Worm (Caenorhabditis elegans) whole organism, L4 larva: ENCODE results near the gene R09B5.11.

Experiments
- F37D6.2 ChIP-seq: sonication (generic microtip); optimal IDR thresholded peaks from 2 replicates; lab custom pipeline; 2016; ENCODE audit warnings: mild to moderate bottlenecking, missing genetic modification characterization, missing compliant biosample characterization
- F44E2.7 ChIP-seq: fragments of 200-800 bp; sonication (Bioruptor generic); IDR thresholded peaks from 2 replicates; pipeline ENCODE4 v2.1.2; 2022; ENCODE audit warnings: missing genetic modification characterization, missing compliant biosample characterization
- T26A8.4 ChIP-seq: fragments of 200-800 bp; sonication (Bioruptor generic); IDR thresholded peaks from 2 replicates; pipeline ENCODE4 v1.3.6; 2022; ENCODE audit warnings: missing genetic modification characterization, missing compliant biosample characterization
- Y48G9A.11 ChIP-seq: fragments of 200-800 bp; sonication (Bioruptor generic); IDR thresholded peaks from 2 replicates; pipeline ENCODE4 v1.3.6; 2022; ENCODE audit warnings: missing genetic modification reagents, missing genetic modification characterization, missing compliant biosample characterization
- ceh-28 ChIP-seq: fragments of 150-350 bp; optimal IDR thresholded peaks from 2 replicates; lab custom pipeline; 2014; ENCODE audit warnings: missing biosample characterization, missing genetic modification reagents, missing genetic modification characterization
- cey-2 ChIP-seq: sonication (generic microtip); optimal IDR thresholded peaks from 3 replicates; lab custom pipeline; 2017; ENCODE audit warnings: missing genetic modification characterization, mild to moderate bottlenecking, missing compliant biosample characterization, antibody characterized with exemption, borderline replicate concordance; ENCODE audit not compliant: insufficient read depth
- daf-12 ChIP-seq: fragments of 150-350 bp; optimal IDR thresholded peaks from 2 replicates; lab custom pipeline; 2014; ENCODE audit warnings: missing biosample characterization, missing genetic modification reagents, missing genetic modification characterization
- dmd-8 ChIP-seq: fragments of 200-800 bp; sonication (Bioruptor generic); IDR thresholded peaks from 2 replicates; pipeline ENCODE4 v1.3.6; 2022; ENCODE audit warnings: missing genetic modification characterization, missing compliant biosample characterization
- dve-1 ChIP-seq: sonication (generic microtip); optimal IDR thresholded peaks from 2 replicates; lab custom pipeline; 2017; ENCODE audit warnings: antibody characterized with exemption, mild to moderate bottlenecking, missing genetic modification characterization, missing compliant biosample characterization; ENCODE audit not compliant: insufficient read depth
- egl-43 ChIP-seq: fragments of 200-800 bp; sonication (Bioruptor generic); IDR thresholded peaks from 2 replicates; pipeline ENCODE4 v1.3.6; 2022; ENCODE audit warnings: missing genetic modification reagents, missing genetic modification characterization, missing compliant biosample characterization
- hlh-11 ChIP-seq: fragments of 200-800 bp; sonication (Bioruptor generic); optimal IDR thresholded peaks from 2 replicates; lab custom pipeline; 2018; ENCODE audit warnings: mild to moderate bottlenecking, missing genetic modification characterization, missing compliant biosample characterization
- hlh-30 ChIP-seq: sonication (generic microtip); optimal IDR thresholded peaks from 2 replicates; lab custom pipeline; 2017; ENCODE audit warnings: antibody characterized with exemption, mild to moderate bottlenecking, missing genetic modification characterization, missing compliant biosample characterization; ENCODE audit not compliant: insufficient read depth
- lim-7 ChIP-seq: fragments of 200-800 bp; sonication (Bioruptor generic); IDR thresholded peaks from 2 replicates; pipeline ENCODE4 v1.3.6; 2022; ENCODE audit warnings: missing genetic modification characterization, missing compliant biosample characterization
- lin-15B ChIP-seq: fragments of 150-350 bp; sonication (generic microtip); optimal IDR thresholded peaks from 3 replicates; lab custom pipeline; 2014; ENCODE audit warnings: missing biosample characterization, missing genetic modification characterization
- lin-38 ChIP-seq: fragments of 200-800 bp; sonication (Bioruptor generic); IDR thresholded peaks from 2 replicates; pipeline ENCODE4 v1.3.6; 2022; ENCODE audit warnings: missing genetic modification reagents, missing genetic modification characterization, missing compliant biosample characterization
- lsy-2 ChIP-seq, 2 experiments: fragments of 150-350 bp in 1 of 2; sonication (generic microtip) in 1 of 2; optimal IDR thresholded peaks; 2 replicates each; lab custom pipeline; 2014 to 2017; ENCODE audit warnings: missing biosample characterization in 2 of 2, missing genetic modification characterization in 2 of 2
- mdt-29 ChIP-seq: fragments of 200-800 bp; sonication (Bioruptor generic); IDR thresholded peaks from 2 replicates; pipeline ENCODE4 v1.3.6; 2022; ENCODE audit warnings: missing genetic modification reagents, missing genetic modification characterization, missing compliant biosample characterization
- mxl-2 ChIP-seq: fragments of 200-800 bp; sonication (Bioruptor generic); conservative IDR thresholded peaks from 2 replicates; pipeline ENCODE4 v1.3.6; 2022; ENCODE audit warnings: missing genetic modification reagents, missing genetic modification characterization, missing compliant biosample characterization
- mxl-3 ChIP-seq: fragments of 200-800 bp; sonication (Bioruptor generic); optimal IDR thresholded peaks from 2 replicates; lab custom pipeline; 2018; ENCODE audit warnings: mild to moderate bottlenecking, missing genetic modification characterization, missing compliant biosample characterization
- nhr-237 ChIP-seq: sonication (generic microtip); optimal IDR thresholded peaks from 2 replicates; lab custom pipeline; 2017; ENCODE audit warnings: missing biosample characterization, missing genetic modification characterization
- nhr-25 ChIP-seq: sonication (generic microtip); optimal IDR thresholded peaks from 2 replicates; lab custom pipeline; 2017; ENCODE audit warnings: missing genetic modification characterization, mild to moderate bottlenecking, missing compliant biosample characterization, antibody characterized with exemption, moderate library complexity, borderline replicate concordance; ENCODE audit not compliant: insufficient read depth
- nhr-42 ChIP-seq: fragments of 200-800 bp; sonication (Bioruptor generic); IDR thresholded peaks from 2 replicates; pipeline ENCODE4 v1.3.6; 2022; ENCODE audit warnings: missing genetic modification characterization, missing compliant biosample characterization
- nhr-6 ChIP-seq: fragments of 150-350 bp; optimal IDR thresholded peaks from 2 replicates; lab custom pipeline; 2014; ENCODE audit warnings: missing biosample characterization, missing genetic modification characterization
- pha-4 ChIP-seq, 2 experiments: fragments of 150-350 bp in 1 of 2; fragments of 200-800 bp in 1 of 2; sonication (Bioruptor generic) in 1 of 2; IDR thresholded peaks in 1 of 2; optimal IDR thresholded peaks in 1 of 2; 2 replicates each; pipeline versions ENCODE4 v1.3.6 to Lab custom; 2014 to 2022; ENCODE audit warnings: missing genetic modification characterization in 2 of 2, missing genetic modification reagents in 2 of 2, missing biosample characterization in 1 of 2, missing compliant biosample characterization in 1 of 2
- php-3 ChIP-seq: fragments of 200-800 bp; sonication (Bioruptor generic); IDR thresholded peaks from 2 replicates; pipeline ENCODE4 v1.3.6; 2022; ENCODE audit warnings: missing genetic modification reagents, missing genetic modification characterization, missing compliant biosample characterization
- pqm-1 ChIP-seq: sonication (generic microtip); optimal IDR thresholded peaks from 2 replicates; lab custom pipeline; 2017; ENCODE audit warnings: missing biosample characterization, missing genetic modification characterization
- set-16 ChIP-seq: fragments of 200-800 bp; sonication (Bioruptor generic); IDR thresholded peaks from 2 replicates; pipeline ENCODE4 v1.3.6; 2022; ENCODE audit warnings: missing genetic modification reagents, missing genetic modification characterization, missing compliant biosample characterization
- skn-1 ChIP-seq: fragments of 150-350 bp; optimal IDR thresholded peaks from 2 replicates; lab custom pipeline; 2014; ENCODE audit warnings: missing biosample characterization, missing genetic modification characterization
- snpc-1.2 ChIP-seq: fragments of 200-800 bp; sonication (Bioruptor generic); IDR thresholded peaks from 2 replicates; pipeline ENCODE4 v1.3.6; 2022; ENCODE audit warnings: missing genetic modification reagents, missing genetic modification characterization, missing compliant biosample characterization
- spr-1 ChIP-seq: sonication (generic microtip); optimal IDR thresholded peaks from 2 replicates; lab custom pipeline; 2016; ENCODE audit warnings: mild to moderate bottlenecking, missing genetic modification characterization, missing compliant biosample characterization
- tag-97 ChIP-seq: fragments of 200-800 bp; sonication (Bioruptor generic); IDR thresholded peaks from 2 replicates; pipeline ENCODE4 v1.3.6; 2022; ENCODE audit warnings: missing genetic modification characterization, missing compliant biosample characterization
- unc-130 ChIP-seq: sonication (generic microtip); optimal IDR thresholded peaks from 2 replicates; lab custom pipeline; 2016; ENCODE audit warnings: missing genetic modification reagents, missing genetic modification characterization, missing compliant biosample characterization
- unc-62 ChIP-seq, 3 experiments: fragments of 150-350 bp in 1 of 3; sonication (generic microtip); optimal IDR thresholded peaks in 2 of 3; peaks in 1 of 3; 1 replicate in 1 of 3; 2 replicates in 2 of 3; lab custom pipeline; 2014 to 2017; ENCODE audit warnings: missing biosample characterization in 3 of 3, missing genetic modification characterization in 3 of 3, missing genetic modification reagents in 3 of 3, missing genotype in 1 of 3
- zip-11 ChIP-seq: fragments of 200-800 bp; sonication (Bioruptor generic); IDR thresholded peaks from 2 replicates; pipeline ENCODE4 v1.3.6; 2022; ENCODE audit warnings: missing genetic modification characterization, missing compliant biosample characterization
- ztf-11 ChIP-seq: fragments of 150-350 bp; optimal IDR thresholded peaks from 2 replicates; lab custom pipeline; 2014; ENCODE audit warnings: missing biosample characterization, missing genetic modification characterization

The R09B5.11 gene

DNA sequence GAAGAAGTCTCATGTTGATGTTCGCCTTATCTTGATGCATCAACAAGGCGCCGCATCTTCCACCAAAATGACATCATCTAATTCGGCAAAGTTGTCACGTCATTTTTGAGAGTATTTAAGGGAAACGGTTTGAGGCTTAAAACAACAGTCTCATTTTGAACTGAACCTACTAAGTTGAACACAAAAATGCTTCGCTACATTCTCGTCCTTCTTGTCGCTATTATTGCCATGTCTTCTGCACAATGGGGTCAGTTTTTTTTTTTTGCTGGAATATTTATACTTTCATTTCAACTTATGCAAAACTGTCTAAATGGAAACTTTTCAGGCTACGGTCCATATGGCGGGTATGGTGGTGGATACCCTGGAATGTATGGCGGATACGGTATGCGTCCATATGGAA, 8.1 kb downstream of the R09B5.11 start, which contains the start of gene cnc-4:
Gene cnc-4, plus strand, starts transcription at position 117 of the 400 bp plus-strand sequence.
- no peak for TF ChIP-seq ceh-28 (tag; lab: Kevin White, UChicago)
- no peak for TF ChIP-seq unc-130 (GFP tag; lab: Kevin White, UChicago)
- TF ChIP-seq egl-43 (GFP tag; lab: Robert Waterston, UW) = no peak
- no peak for TF ChIP-seq ztf-11 (tag; lab: Kevin White, UChicago)
- no peak for TF ChIP-seq mxl-3 (GFP tag; lab: Kevin White, UChicago)
- no peak for TF ChIP-seq nhr-6 (tag; lab: Kevin White, UChicago)
- TF ChIP-seq daf-12 (tag; lab: Kevin White, UChicago) = no peak
- no peak for TF ChIP-seq snpc-1.2 (GFP tag; lab: Robert Waterston, UW)
- no peak for TF ChIP-seq spr-1 (tag; lab: Kevin White, UChicago)
- TF ChIP-seq, all 104 proteins: peak for 0

DNA sequence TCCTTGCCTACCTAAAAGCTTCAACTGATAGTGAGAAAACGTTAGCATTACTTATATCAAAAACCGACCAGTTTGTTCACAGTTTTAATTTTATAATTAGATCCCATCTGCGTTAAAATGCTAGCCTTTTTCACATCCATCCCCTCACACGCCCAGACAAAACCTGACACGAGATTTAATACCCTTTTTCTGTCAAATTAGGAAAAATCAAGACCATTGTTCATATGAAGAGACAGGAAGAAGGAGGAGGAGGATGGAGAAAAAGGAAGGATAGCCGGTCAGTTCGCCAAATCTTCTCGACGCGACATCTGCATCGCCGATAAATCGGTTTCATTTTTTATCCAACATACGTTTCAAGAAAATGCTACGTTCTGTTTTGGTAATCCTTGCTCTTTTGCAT, 8.7 kb downstream of the R09B5.11 start, which contains the start of gene cnc-3:
Gene cnc-3, plus strand, starts transcription at position 281 of the 400 bp plus-strand sequence.
- no peak for TF ChIP-seq mxl-2 (GFP tag; lab: Robert Waterston, UW)
- peak in 1 of 2 experiments; percentile 85 for TF ChIP-seq unc-62 (GFP tag; optimal IDR thresholded peaks at IDR 0.05 in 1 of 2; lab: Kevin White, UChicago)
- no peak for TF ChIP-seq unc-62 (tag; optimal IDR thresholded peaks at IDR 0.05; lab: Kevin White, UChicago)
- TF ChIP-seq T26A8.4 (GFP tag; lab: Robert Waterston, UW) = peak; percentile 44

DNA sequence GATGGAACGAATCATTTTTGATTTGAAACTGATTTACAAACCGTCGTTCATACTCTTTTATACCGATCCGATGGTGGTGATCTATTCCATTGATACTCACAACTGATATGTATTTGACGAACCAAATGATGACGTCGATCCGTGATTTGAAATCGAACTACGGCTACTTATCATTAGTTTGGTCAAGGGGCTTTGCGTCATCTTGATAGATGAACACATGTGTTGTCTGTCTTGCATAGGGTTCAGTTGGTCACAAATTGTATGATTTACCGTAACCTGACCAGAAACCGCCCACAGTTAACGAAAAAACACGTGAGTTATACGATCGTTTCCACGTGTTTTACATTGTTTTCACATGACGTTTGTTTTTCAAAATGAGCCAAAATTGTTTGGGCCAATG, 11.2 kb downstream of the R09B5.11 start, which contains the start of gene cnc-2:
Gene cnc-2, minus strand, starts transcription at position 24 of the 400 bp plus-strand sequence.
- TF ChIP-seq nhr-25 (tag; lab: Kevin White, UChicago) = no peak
- TF ChIP-seq hlh-30 (tag; lab: Kevin White, UChicago) = peak; percentile 2
- no peak for TF ChIP-seq nhr-42
- TF ChIP-seq mxl-3 (GFP tag; lab: Kevin White, UChicago) = peak; percentile 37

DNA sequence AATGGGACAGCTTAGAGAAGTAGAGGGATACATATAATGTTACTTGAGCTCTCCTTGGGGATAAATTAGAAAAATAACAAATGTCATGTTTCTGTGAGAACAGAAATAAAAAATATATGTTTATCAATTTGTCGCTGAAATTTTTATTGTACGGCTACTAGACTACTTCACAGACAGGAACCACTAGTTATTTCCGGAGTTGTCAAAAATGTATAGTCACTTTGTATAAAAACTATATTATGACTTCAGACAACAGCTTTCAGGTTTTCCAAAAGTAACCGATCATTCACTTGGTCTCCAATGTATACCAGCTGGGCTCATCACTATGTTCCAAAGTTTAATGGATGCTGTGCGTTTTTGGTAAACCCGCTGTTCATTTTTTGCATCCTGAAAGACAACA, 12.3 kb downstream of the R09B5.11 start, which contains the start of gene srj-23:
Gene srj-23, plus strand, starts transcription at position 301 of the 400 bp plus-strand sequence.
- TF ChIP-seq hlh-11 (no peak), lsy-2 (tag; optimal IDR thresholded peaks at IDR 0.05; lab: Kevin White, UChicago) (no peak), nhr-237 (no peak), dve-1 (tag; lab: Kevin White, UChicago) (no peak), tag-97 (GFP tag; lab: Robert Waterston, UW) (no peak), lin-15B (tag; lab: Kevin White, UChicago) (no peak)

DNA sequence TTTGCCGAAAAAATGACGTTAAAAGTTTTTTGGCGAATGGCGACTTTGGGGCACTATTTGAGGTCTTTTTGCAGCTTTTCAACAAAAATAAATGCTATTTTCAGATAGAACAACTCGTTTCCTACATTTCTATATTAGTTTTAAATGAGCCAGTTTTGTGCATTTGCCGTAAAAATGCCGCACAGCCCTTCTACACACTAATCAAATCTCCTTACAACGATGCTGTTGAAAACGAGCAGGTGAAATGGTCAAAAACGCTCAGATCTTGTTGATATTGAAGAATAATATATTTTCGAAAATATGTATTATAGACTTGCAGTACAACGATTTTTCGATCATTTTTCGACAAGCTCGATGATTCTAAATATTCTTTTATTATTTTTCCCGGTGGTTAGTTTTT, 15.8 kb downstream of the R09B5.11 start, which contains the start of gene chil-14:
Gene chil-14, plus strand, starts transcription at position 301 of the 400 bp plus-strand sequence.
- TF ChIP-seq F37D6.2 (tag; lab: Kevin White, UChicago) = no peak
- no peak for TF ChIP-seq lin-38 (GFP tag; lab: Robert Waterston, UW)
- TF ChIP-seq cey-2 (tag; lab: Kevin White, UChicago) = no peak

DNA sequence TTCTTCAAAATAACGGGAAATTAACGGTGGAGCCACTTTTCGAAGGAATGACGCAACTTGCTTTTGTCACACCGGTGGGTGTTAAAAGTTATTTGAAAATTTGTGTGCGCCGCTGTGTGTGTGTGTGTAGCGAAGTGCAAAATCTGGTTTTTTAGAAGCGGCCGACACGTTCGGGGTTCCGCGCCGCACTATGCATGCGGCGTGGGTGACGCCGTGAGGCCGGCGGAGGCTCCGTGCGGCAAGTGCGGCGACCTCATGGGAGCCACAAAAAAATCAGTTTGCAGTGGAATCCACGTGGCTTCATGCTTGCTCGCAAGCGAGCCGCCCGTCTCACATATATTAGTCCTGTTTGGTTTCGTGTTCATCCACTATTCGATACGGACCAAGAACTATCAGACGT, 16.3 kb downstream of the R09B5.11 start:
- TF ChIP-seq F44E2.7 (GFP tag; lab: Robert Waterston, UW) = 0 out of 2 replicates have a peak, but pooled peaks have one; percentile 46
- TF ChIP-seq set-16 (GFP tag; lab: Robert Waterston, UW) = peak; percentile 86
- peak; percentile 26; the same call in 1 of the 2 replicates for TF ChIP-seq php-3 (GFP tag; lab: Robert Waterston, UW)
- TF ChIP-seq pha-4 (GFP tag; IDR thresholded peaks at IDR 0.05; lab: Robert Waterston, UW) = no peak
- TF ChIP-seq pha-4 (tag; optimal IDR thresholded peaks at IDR 0.05; lab: Kevin White, UChicago) = no peak
- TF ChIP-seq pqm-1 (tag; lab: Kevin White, UChicago) = no peak
- TF ChIP-seq daf-12 (tag; lab: Kevin White, UChicago) = no peak
- TF ChIP-seq lim-7 (GFP tag; lab: Robert Waterston, UW) = no peak
- no peak for TF ChIP-seq unc-62 (GFP tag; optimal IDR thresholded peaks at IDR 0.05 in 1 of 2; lab: Kevin White, UChicago)
- no peak for TF ChIP-seq unc-62 (tag; optimal IDR thresholded peaks at IDR 0.05; lab: Kevin White, UChicago)
- no peak for TF ChIP-seq cey-2 (tag; lab: Kevin White, UChicago)
- TF ChIP-seq skn-1 = no peak
- no peak for TF ChIP-seq zip-11 (GFP tag; lab: Robert Waterston, UW)
- TF ChIP-seq dmd-8 = 0 out of 2 replicates have a peak, but pooled peaks have one; percentile 9
- TF ChIP-seq Y48G9A.11 (GFP tag; lab: Robert Waterston, UW) = peak; percentile 37; the same call in 1 of the 2 replicates
- 0 out of 2 replicates have a peak, but pooled peaks have one; percentile 13 for TF ChIP-seq mdt-29
